Fruit fly (Drosophila melanogaster) whole organism, embryonic: Measurements from ENCODE around the gene Hsp67Ba.

Experiments used
- Aef1 ChIP-seq: fragments of 200-800 bp; sonication (Bioruptor generic); IDR thresholded peaks from 3 replicates; pipeline ENCODE4 v1.3.6; 2022; ENCODE audit warnings: missing biosample characterization, missing genetic modification characterization
- BEAF-32 ChIP-seq: fragments of 200-800 bp; sonication (Bioruptor generic); optimal IDR thresholded peaks from 3 replicates; lab custom pipeline; 2017; ENCODE audit warnings: missing biosample characterization, missing genetic modification characterization, mild to moderate bottlenecking, moderate library complexity, missing genetic modification reagents
- Bgb ChIP-seq: fragments of 200-800 bp; sonication (Bioruptor generic); IDR thresholded peaks from 2 replicates; pipeline ENCODE4 v1.3.6; 2022; ENCODE audit warnings: missing biosample characterization, missing genetic modification characterization; ENCODE audit not compliant: partially characterized antibody
- CG10321 ChIP-seq: fragments of 200-800 bp; sonication (Bioruptor generic); IDR thresholded peaks from 2 replicates; pipeline ENCODE4 v1.3.6; 2022; ENCODE audit warnings: missing biosample characterization, missing genetic modification characterization
- CG10462 ChIP-seq: fragments of 200-800 bp; sonication (Bioruptor generic); optimal IDR thresholded peaks from 2 replicates; lab custom pipeline; 2016; ENCODE audit warnings: missing biosample characterization, missing genetic modification characterization
- CG10543 ChIP-seq: fragments of 200-800 bp; sonication (Bioruptor generic); optimal IDR thresholded peaks from 3 replicates; lab custom pipeline; 2017; ENCODE audit warnings: missing biosample characterization, mild to moderate bottlenecking, missing genetic modification characterization, moderate library complexity
- CG14441 ChIP-seq: fragments of 200-800 bp; sonication (Bioruptor generic); IDR thresholded peaks from 2 replicates; pipeline ENCODE4 v1.3.6; 2022; ENCODE audit warnings: missing biosample characterization, missing genetic modification characterization
- CG2889 ChIP-seq: fragments of 200-800 bp; sonication (Bioruptor generic); IDR thresholded peaks from 3 replicates; pipeline ENCODE4 v1.3.6; 2022; ENCODE audit warnings: missing biosample characterization, missing genetic modification characterization
- CG31365 ChIP-seq: fragments of 200-800 bp; sonication (Bioruptor generic); optimal IDR thresholded peaks from 2 replicates; lab custom pipeline; 2018; ENCODE audit warnings: missing biosample characterization, mild to moderate bottlenecking, missing genetic modification characterization
- CG31441 ChIP-seq: fragments of 200-800 bp; sonication (Bioruptor generic); IDR thresholded peaks from 2 replicates; pipeline ENCODE4 v1.3.6; 2022; ENCODE audit warnings: missing biosample characterization, missing genetic modification characterization
- CG32767 ChIP-seq: fragments of 200-800 bp; sonication (Bioruptor generic); IDR thresholded peaks from 2 replicates; pipeline ENCODE4 v1.3.6; 2022; ENCODE audit warnings: missing biosample characterization, missing genetic modification characterization
- CG33213 ChIP-seq: fragments of 200-800 bp; sonication (Bioruptor generic); optimal IDR thresholded peaks from 3 replicates; lab custom pipeline; 2016; ENCODE audit warnings: missing biosample characterization, missing genetic modification characterization
- CG4424 ChIP-seq: fragments of 200-800 bp; sonication (Bioruptor generic); optimal IDR thresholded peaks from 3 replicates; lab custom pipeline; 2016; ENCODE audit warnings: missing biosample characterization, missing genetic modification characterization
- CG6689 ChIP-seq: fragments of 200-800 bp; sonication (Bioruptor generic); IDR thresholded peaks from 2 replicates; pipeline ENCODE4 v1.3.6; 2022; ENCODE audit warnings: missing biosample characterization, missing genetic modification characterization
- CG7357 ChIP-seq: fragments of 200-800 bp; sonication (Bioruptor generic); IDR thresholded peaks from 3 replicates; pipeline ENCODE4 v1.3.6; 2022; ENCODE audit warnings: missing biosample characterization, missing genetic modification characterization
- CG7556 ChIP-seq: fragments of 200-800 bp; sonication (Bioruptor generic); optimal IDR thresholded peaks from 2 replicates; lab custom pipeline; 2017; ENCODE audit warnings: missing biosample characterization, mild to moderate bottlenecking, missing genetic modification characterization
- CG7928 ChIP-seq: fragments of 200-800 bp; sonication (Bioruptor generic); optimal IDR thresholded peaks from 2 replicates; lab custom pipeline; 2017; ENCODE audit warnings: missing biosample characterization, mild to moderate bottlenecking, missing genetic modification characterization
- CG8290 ChIP-seq, 3 experiments: fragments of 200-800 bp; sonication (Bioruptor generic); optimal IDR thresholded peaks; 2 replicates each; lab custom pipeline; 2016 to 2019; ENCODE audit warnings: missing biosample characterization in 3 of 3, missing genetic modification characterization in 3 of 3, mild to moderate bottlenecking in 2 of 3, moderate library complexity in 1 of 3
- Dbx ChIP-seq: fragments of 200-800 bp; sonication (Bioruptor generic); IDR thresholded peaks from 3 replicates; pipeline ENCODE4 v1.3.6; 2022; ENCODE audit warnings: missing biosample characterization, missing genetic modification characterization
- Dip2 ChIP-seq: fragments of 200-800 bp; sonication (Bioruptor generic); IDR thresholded peaks from 2 replicates; pipeline ENCODE4 v1.3.6; 2022; ENCODE audit warnings: missing biosample characterization, missing genetic modification characterization
- Dip3 ChIP-seq: fragments of 200-800 bp; sonication (Bioruptor generic); optimal IDR thresholded peaks from 3 replicates; lab custom pipeline; 2016; ENCODE audit warnings: missing biosample characterization, missing genetic modification characterization
- Ets65A ChIP-seq: fragments of 200-800 bp; sonication (Bioruptor generic); peaks from one replicate; lab custom pipeline; 2016; ENCODE audit warnings: missing biosample characterization, missing genetic modification characterization
- Ets97D ChIP-seq: fragments of 200-800 bp; sonication (Bioruptor generic); optimal IDR thresholded peaks from 3 replicates; lab custom pipeline; 2016; ENCODE audit warnings: missing biosample characterization, missing genetic modification characterization
- Hr51 ChIP-seq, 2 experiments: fragments of 200-800 bp; sonication (Bioruptor generic); optimal IDR thresholded peaks; 2 replicates in 1 of 2; 3 replicates in 1 of 2; lab custom pipeline; 2016 to 2018; ENCODE audit warnings: missing biosample characterization in 2 of 2, missing genetic modification characterization in 2 of 2, mild to moderate bottlenecking in 1 of 2, moderate library complexity in 1 of 2
- Jarid2 ChIP-seq: fragments of 200-800 bp; sonication (Bioruptor generic); optimal IDR thresholded peaks from 3 replicates; lab custom pipeline; 2017; ENCODE audit warnings: mild to moderate bottlenecking, missing biosample characterization, missing genetic modification reagents, missing genetic modification characterization
- MESR4 ChIP-seq: fragments of 200-800 bp; sonication (Bioruptor generic); optimal IDR thresholded peaks from 2 replicates; lab custom pipeline; 2018; ENCODE audit warnings: missing biosample characterization, mild to moderate bottlenecking, missing genetic modification characterization, moderate library complexity
- Myb ChIP-seq: fragments of 200-800 bp; sonication (Bioruptor generic); optimal IDR thresholded peaks from 2 replicates; lab custom pipeline; 2016; ENCODE audit warnings: missing biosample characterization, missing genetic modification characterization
- NFAT ChIP-seq: fragments of 200-800 bp; sonication (Bioruptor generic); IDR thresholded peaks from 2 replicates; pipeline ENCODE4 v1.3.6; 2022; ENCODE audit warnings: missing biosample characterization, missing genetic modification characterization
- Rx ChIP-seq: fragments of 200-800 bp; sonication (Bioruptor generic); IDR thresholded peaks from 2 replicates; pipeline ENCODE4 v1.3.6; 2022; ENCODE audit warnings: missing biosample characterization, missing genetic modification characterization
- Sry-β ChIP-seq: fragments of 200-800 bp; sonication (Bioruptor generic); optimal IDR thresholded peaks from 2 replicates; lab custom pipeline; 2018; ENCODE audit warnings: missing biosample characterization, mild to moderate bottlenecking, missing genetic modification characterization, moderate library complexity
- abd-A ChIP-seq: fragments of 200-800 bp; sonication (Bioruptor generic); optimal IDR thresholded peaks from 3 replicates; lab custom pipeline; 2019; ENCODE audit warnings: missing biosample characterization, mild to moderate bottlenecking, missing genetic modification characterization, moderate library complexity
- crp ChIP-seq, 2 experiments: fragments of 200-800 bp; sonication (Bioruptor generic); optimal IDR thresholded peaks; 2 replicates in 1 of 2; 3 replicates in 1 of 2; lab custom pipeline; 2017; ENCODE audit warnings: missing biosample characterization in 2 of 2, missing genetic modification characterization in 2 of 2, mild to moderate bottlenecking in 1 of 2, moderate library complexity in 1 of 2
- exex ChIP-seq: fragments of 200-800 bp; sonication (Bioruptor generic); optimal IDR thresholded peaks from 4 replicates; lab custom pipeline; 2018; ENCODE audit warnings: missing biosample characterization, mild to moderate bottlenecking, missing genetic modification characterization, moderate library complexity
- ftz-f1 ChIP-seq: fragments of 200-800 bp; sonication (Bioruptor generic); optimal IDR thresholded peaks from 2 replicates; lab custom pipeline; 2016; ENCODE audit warnings: missing biosample characterization, missing genetic modification characterization
- gce ChIP-seq: fragments of 200-800 bp; sonication (Bioruptor generic); IDR thresholded peaks from 3 replicates; pipeline ENCODE4 v1.3.6; 2022; ENCODE audit warnings: missing biosample characterization, missing genetic modification characterization
- grn ChIP-seq: fragments of 200-800 bp; sonication (Bioruptor generic); optimal IDR thresholded peaks from 3 replicates; lab custom pipeline; 2017; ENCODE audit warnings: missing biosample characterization, missing genetic modification characterization
- jing ChIP-seq: fragments of 200-800 bp; sonication (Bioruptor generic); optimal IDR thresholded peaks from 2 replicates; lab custom pipeline; 2018; ENCODE audit warnings: missing biosample characterization, mild to moderate bottlenecking, missing genetic modification characterization
- psq ChIP-seq: fragments of 200-800 bp; sonication (Bioruptor generic); optimal IDR thresholded peaks from 2 replicates; lab custom pipeline; 2017; ENCODE audit warnings: missing biosample characterization, missing genetic modification characterization
- pum ChIP-seq: fragments of 200-800 bp; sonication (Bioruptor generic); optimal IDR thresholded peaks from 2 replicates; lab custom pipeline; 2016; ENCODE audit warnings: missing biosample characterization, missing genetic modification characterization
- pzg ChIP-seq: fragments of 200-800 bp; sonication (Bioruptor generic); optimal IDR thresholded peaks from 3 replicates; lab custom pipeline; 2018; ENCODE audit warnings: missing biosample characterization, mild to moderate bottlenecking, missing genetic modification characterization, moderate library complexity
- ranshi ChIP-seq: fragments of 200-800 bp; sonication (Bioruptor generic); IDR thresholded peaks from 2 replicates; pipeline ENCODE4 v1.3.6; 2022; ENCODE audit warnings: missing biosample characterization, missing genetic modification characterization
- rib ChIP-seq: fragments of 200-800 bp; sonication (Bioruptor generic); IDR thresholded peaks from 2 replicates; pipeline ENCODE4 v1.3.6; 2022; ENCODE audit warnings: missing biosample characterization, missing genetic modification characterization
- salm ChIP-seq: fragments of 200-800 bp; sonication (Bioruptor generic); optimal IDR thresholded peaks from 2 replicates; lab custom pipeline; 2018; ENCODE audit warnings: missing biosample characterization, mild to moderate bottlenecking, missing genetic modification characterization
- sc ChIP-seq, 3 experiments: fragments of >200 bp in 2 of 3; fragments of 200-800 bp in 1 of 3; sonication (Bioruptor generic) in 1 of 3; optimal IDR thresholded peaks; 2 replicates in 2 of 3; 3 replicates in 1 of 3; lab custom pipeline; 2017; ENCODE audit warnings: mild to moderate bottlenecking in 1 of 3, missing biosample characterization in 1 of 3, missing genetic modification characterization in 1 of 3, missing genetic modification reagents in 1 of 3
- slou ChIP-seq: fragments of 200-800 bp; sonication (Bioruptor generic); optimal IDR thresholded peaks from 3 replicates; lab custom pipeline; 2016; ENCODE audit warnings: missing biosample characterization, missing genetic modification characterization
- sna ChIP-seq: fragments of 200-800 bp; sonication (Bioruptor generic); IDR thresholded peaks from 2 replicates; pipeline ENCODE4 v1.3.6; 2022; ENCODE audit warnings: missing biosample characterization, missing genetic modification characterization; ENCODE audit not compliant: partially characterized antibody
- so ChIP-seq: fragments of 200-800 bp; sonication (Bioruptor generic); IDR thresholded peaks from 3 replicates; pipeline ENCODE4 v1.3.6; 2022; ENCODE audit warnings: missing biosample characterization, missing genetic modification characterization
- stwl ChIP-seq: fragments of 200-800 bp; sonication (Bioruptor generic); optimal IDR thresholded peaks from 3 replicates; lab custom pipeline; 2018; ENCODE audit warnings: missing biosample characterization, mild to moderate bottlenecking, missing genetic modification characterization, moderate library complexity
- tx ChIP-seq: fragments of 200-800 bp; sonication (Bioruptor generic); optimal IDR thresholded peaks from 2 replicates; lab custom pipeline; 2016; ENCODE audit warnings: missing biosample characterization, missing genetic modification characterization

Gene Hsp67Ba

DNA sequence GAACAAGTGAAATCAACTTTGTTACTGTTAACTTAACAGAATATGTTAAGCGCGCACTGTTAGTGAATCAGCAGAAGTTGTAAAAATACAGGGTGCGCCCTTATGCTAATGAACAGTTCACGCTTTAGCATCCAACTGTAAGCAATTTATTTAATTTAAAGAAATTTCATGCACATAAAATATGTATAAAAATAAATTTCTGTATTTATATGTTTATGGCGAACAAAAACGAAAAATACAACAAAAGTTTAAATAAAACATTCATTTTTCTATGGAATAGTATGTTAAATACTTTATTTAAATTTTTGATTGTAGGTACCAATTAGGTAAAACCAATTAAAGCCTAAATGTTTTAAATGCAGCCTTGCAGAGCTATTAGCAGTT is 45.2 kb upstream of the Hsp67Ba start (continued):
- TF ChIP-seq CG7556 (GFP tag; lab: Kevin White, UChicago) (peak; percentile 27), Dip2 (GFP tag; lab: Robert Waterston, UW) (no peak), CG2889 (GFP tag; lab: Robert Waterston, UW) (no peak), stwl (peak; percentile 39), CG31441 (GFP tag; lab: Robert Waterston, UW) (peak; percentile 54), Rx (GFP tag; lab: Robert Waterston, UW) (no peak), rib (GFP tag; lab: Robert Waterston, UW) (no peak), CG10462 (no peak), CG7928 (GFP tag; lab: Kevin White, UChicago) (no peak), CG31365 (tag; lab: Kevin White, UChicago) (no peak), CG6689 (GFP tag; lab: Robert Waterston, UW) (no peak), Dbx (GFP tag; lab: Robert Waterston, UW) (peak; percentile 24; the same call in 1 of the 3 replicates), salm (no peak), so (GFP tag; lab: Robert Waterston, UW) (no peak), Aef1 (GFP tag; lab: Robert Waterston, UW) (no peak), slou (GFP tag; lab: Kevin White, UChicago) (no peak), jing (no peak), pum (GFP tag; lab: Kevin White, UChicago) (no peak), CG4424 (GFP tag; lab: Kevin White, UChicago) (peak; percentile 17), tx (GFP tag; lab: Kevin White, UChicago) (no peak), CG14441 (no peak), Jarid2 (GFP tag; lab: Kevin White, UChicago) (no peak), sc (optimal IDR thresholded peaks at IDR 0.05; lab: Kevin White, UChicago) (no peak), sc (GFP tag; optimal IDR thresholded peaks at IDR 0.05; lab: Kevin White, UChicago) (no peak), CG33213 (GFP tag; lab: Kevin White, UChicago) (no peak), Ets65A (no peak), Myb (GFP tag; lab: Kevin White, UChicago) (no peak), CG32767 (no peak), Sry-β (GFP tag; lab: Kevin White, UChicago) (no peak)

DNA sequence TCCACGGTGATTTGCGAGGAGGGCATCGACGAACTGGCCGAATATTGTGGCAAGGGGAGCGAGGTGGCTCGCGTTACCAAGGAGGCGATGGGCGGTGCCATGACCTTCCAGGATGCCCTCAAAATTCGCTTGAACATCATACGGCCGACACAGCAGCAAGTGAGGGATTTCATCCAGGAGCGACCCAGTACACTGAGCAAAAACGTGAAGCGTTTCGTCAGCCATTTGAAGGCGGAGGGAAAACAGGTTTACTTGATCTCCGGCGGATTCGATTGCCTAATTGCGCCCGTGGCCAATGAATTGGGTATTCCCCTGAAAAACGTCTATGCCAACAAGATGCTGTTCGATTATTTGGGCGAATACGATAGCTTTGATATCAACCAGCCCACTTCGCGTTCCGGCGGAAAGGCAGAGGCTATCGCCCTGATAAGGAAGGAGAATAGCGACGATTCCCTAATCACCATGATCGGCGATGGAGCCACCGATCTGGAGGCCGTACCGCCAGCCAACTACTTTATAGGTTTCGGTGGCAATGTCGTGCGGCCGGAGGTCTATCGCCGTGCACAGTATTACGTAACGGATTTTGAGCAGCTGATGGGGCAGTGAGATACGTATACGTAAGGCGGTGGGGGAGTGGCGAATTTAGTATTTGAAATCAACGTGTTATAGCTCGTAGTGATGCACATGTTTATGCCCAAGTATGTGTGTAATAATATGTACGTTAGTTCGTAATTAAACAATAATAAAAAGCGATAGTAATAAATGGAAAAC is 44.6 kb upstream of the Hsp67Ba start:
- TF ChIP-seq Ets97D (GFP tag; lab: Kevin White, UChicago) = no peak
- no peak for TF ChIP-seq psq (GFP tag; lab: Kevin White, UChicago)
- TF ChIP-seq NFAT (GFP tag; lab: Robert Waterston, UW) = no peak
- TF ChIP-seq Bgb (GFP tag; lab: Robert Waterston, UW) = 0 out of 2 replicates have a peak, but pooled peaks have one; percentile 20
- peak in 1 of 2 experiments; percentile 0 for TF ChIP-seq Hr51 (GFP tag; optimal IDR thresholded peaks at IDR 0.05; lab: Kevin White, UChicago)
- TF ChIP-seq grn = peak; percentile 85
- TF ChIP-seq Ets65A = peak; percentile 66
- TF ChIP-seq CG10543 = peak; percentile 35
- no peak for TF ChIP-seq Dip3 (GFP tag; lab: Kevin White, UChicago)
- no peak for TF ChIP-seq gce
- peak; percentile 61 for TF ChIP-seq exex
- peak; percentile 38 for TF ChIP-seq MESR4 (GFP tag; lab: Kevin White, UChicago)
- TF ChIP-seq BEAF-32 (GFP tag; lab: Kevin White, UChicago) = peak; percentile 8
- peak; percentile 12; the same call in 1 of the 2 replicates for TF ChIP-seq sna (GFP tag; lab: Robert Waterston, UW)
- peak; percentile 38 for TF ChIP-seq ftz-f1 (GFP tag; lab: Kevin White, UChicago)
- peak; percentile 4 for TF ChIP-seq pzg (GFP tag; lab: Kevin White, UChicago)
- TF ChIP-seq CG7357 (GFP tag; lab: Robert Waterston, UW) = no peak
- TF ChIP-seq CG10321 (GFP tag; lab: Robert Waterston, UW) = no peak
- TF ChIP-seq CG8290 (GFP tag; optimal IDR thresholded peaks at IDR 0.05; lab: Kevin White, UChicago) = no peak
- peak in 1 of 2 experiments; percentile 26 for TF ChIP-seq CG8290 (tag; optimal IDR thresholded peaks at IDR 0.05; lab: Kevin White, UChicago)
- TF ChIP-seq ranshi (GFP tag; lab: Robert Waterston, UW) = no peak
- TF ChIP-seq abd-A (tag; lab: Kevin White, UChicago) = peak; percentile 4
- TF ChIP-seq crp (GFP tag; optimal IDR thresholded peaks at IDR 0.05; lab: Kevin White, UChicago) = peak in 1 of 2 experiments; percentile 53
